Worm (Caenorhabditis elegans) whole organism, midembryonic: ENCODE results near the gene Y48C3A.12.

ENCODE experiments used
- T22C8.4 ChIP-seq: fragments of 200-800 bp; sonication (Bioruptor generic); IDR thresholded peaks from 2 replicates; pipeline ENCODE4 v1.3.6; 2022; ENCODE audit warnings: missing genetic modification characterization, missing compliant biosample characterization
- cog-1 ChIP-seq: sonication (generic microtip); optimal IDR thresholded peaks from 2 replicates; lab custom pipeline; 2016; ENCODE audit warnings: missing genetic modification characterization, missing compliant biosample characterization
- flt-1 ChIP-seq: fragments of 200-800 bp; sonication (Bioruptor generic); IDR thresholded peaks from 2 replicates; pipeline ENCODE4 v1.3.6; 2022; ENCODE audit warnings: missing genetic modification characterization, missing compliant biosample characterization
- klf-2 ChIP-seq: fragments of 200-800 bp; sonication (Bioruptor generic); conservative IDR thresholded peaks from 2 replicates; pipeline ENCODE4 v1.3.6; 2022; ENCODE audit warnings: missing genetic modification reagents, missing genetic modification characterization, missing compliant biosample characterization
- med-1 ChIP-seq: sonication (generic microtip); optimal IDR thresholded peaks from 2 replicates; lab custom pipeline; 2017; ENCODE audit warnings: missing genetic modification characterization, mild to moderate bottlenecking, missing compliant biosample characterization, antibody characterized with exemption, missing genetic modification reagents; ENCODE audit not compliant: insufficient read depth
- ref-1 ChIP-seq: fragments of 200-800 bp; sonication (Bioruptor generic); conservative IDR thresholded peaks from 2 replicates; pipeline ENCODE4 v1.3.6; 2022; ENCODE audit warnings: missing genetic modification reagents, missing genetic modification characterization, missing compliant biosample characterization
- tab-1 ChIP-seq: fragments of 200-800 bp; sonication (Bioruptor generic); IDR thresholded peaks from 2 replicates; pipeline ENCODE4 v1.3.6; 2022; ENCODE audit warnings: missing genetic modification characterization, missing compliant biosample characterization
- ztf-23 ChIP-seq: fragments of 200-800 bp; sonication (Bioruptor generic); IDR thresholded peaks from 2 replicates; pipeline ENCODE4 v1.3.6; 2022; ENCODE audit warnings: missing genetic modification reagents, missing genetic modification characterization, missing compliant biosample characterization
- ztf-29 ChIP-seq: fragments of 200-800 bp; sonication (Bioruptor generic); IDR thresholded peaks from 2 replicates; pipeline ENCODE4 v1.3.6; 2022; ENCODE audit warnings: missing genetic modification reagents, missing genetic modification characterization, missing compliant biosample characterization

The Y48C3A.12 gene

DNA sequence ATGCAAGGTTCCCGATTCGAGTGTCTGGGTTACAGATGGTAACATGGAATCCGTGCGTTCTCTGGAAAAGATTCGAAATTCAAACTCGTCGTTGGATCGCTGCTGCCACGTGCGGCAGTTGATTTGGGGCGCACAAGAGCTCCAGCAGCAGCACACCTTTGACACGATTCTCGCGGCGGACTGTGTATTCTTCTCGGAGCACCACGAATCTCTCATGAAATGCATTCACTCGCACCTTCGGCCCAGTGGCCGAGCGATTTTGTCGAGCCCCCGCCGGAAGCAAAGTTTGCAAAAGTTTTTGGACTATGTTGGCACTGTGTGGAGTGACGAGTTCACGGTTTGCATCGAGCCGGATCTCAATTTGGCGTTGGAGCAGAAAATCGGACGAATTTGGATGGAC, 40.3 kb downstream of the Y48C3A.12 start:
- TF ChIP-seq ztf-29 (GFP tag; lab: Robert Waterston, UW): no peak
- TF ChIP-seq cog-1: no peak
- no peak for TF ChIP-seq ztf-23 (GFP tag; lab: Robert Waterston, UW)
- TF ChIP-seq flt-1 (GFP tag; lab: Robert Waterston, UW): no peak
- no peak for TF ChIP-seq klf-2
- TF ChIP-seq med-1: no peak
- no peak for TF ChIP-seq tab-1 (GFP tag; lab: Robert Waterston, UW)
- no peak for TF ChIP-seq ref-1 (GFP tag; lab: Robert Waterston, UW)
- TF ChIP-seq T22C8.4: no peak

- TF ChIP-seq T22C8.4 (peak; percentile 98), ref-1 (GFP tag; lab: Robert Waterston, UW) (no peak)
These were observed 41.3 kb downstream of the Y48C3A.12 start for ce11 chrII:13417452-13418031.

DNA sequence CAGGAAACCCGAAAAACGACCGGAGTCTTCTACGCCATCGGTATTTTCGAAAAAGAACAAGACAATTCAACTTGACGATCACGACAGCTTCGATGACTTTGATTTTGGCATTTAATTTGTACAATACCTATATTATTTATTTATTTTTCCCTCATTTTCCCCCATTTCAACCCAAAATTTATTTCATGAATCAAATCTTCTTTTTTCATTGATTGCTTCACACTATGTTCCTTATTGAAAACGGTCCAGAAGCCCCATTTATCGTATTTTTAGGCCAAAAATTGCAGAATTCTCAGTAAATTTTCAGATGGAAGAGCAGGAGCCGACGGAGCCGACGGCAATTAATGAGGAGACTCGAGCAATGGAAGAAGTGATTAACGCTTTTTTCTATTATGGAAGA, 48.0 kb downstream of the Y48C3A.12 start, which contains the start of gene Y48E1C.2:
Gene Y48E1C.2 (plus strand): TSS at position 301 of the 400 bp plus-strand sequence.
- TF ChIP-seq ztf-29 (GFP tag; lab: Robert Waterston, UW): no peak
- TF ChIP-seq klf-2: no peak
- TF ChIP-seq med-1: no peak
- no peak for TF ChIP-seq flt-1 (GFP tag; lab: Robert Waterston, UW)
- TF ChIP-seq T22C8.4: no peak

DNA sequence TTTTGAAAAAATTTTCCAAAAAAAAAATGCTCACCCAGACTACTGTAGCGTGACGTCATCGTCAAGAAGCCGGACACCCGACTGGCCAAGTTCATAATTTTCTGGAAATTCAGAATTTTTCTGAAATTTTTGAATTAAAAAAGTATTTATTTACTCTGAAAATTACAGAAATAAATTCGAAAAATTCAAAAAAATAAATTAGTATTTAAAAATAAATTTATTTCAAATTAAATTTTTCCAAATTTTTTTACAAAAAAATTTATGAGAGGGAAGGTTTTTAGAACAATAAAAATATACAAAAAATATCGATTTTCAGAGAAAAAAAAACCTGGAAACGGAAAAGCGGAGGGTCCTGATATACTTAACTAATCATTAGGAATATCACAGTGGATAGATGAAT, 60.5 kb downstream of the Y48C3A.12 start, which contains the start of gene Y48E1C.4:
Gene Y48E1C.4 (minus strand): TSS at position 101 of the 400 bp plus-strand sequence.
- TF ChIP-seq flt-1 (GFP tag; lab: Robert Waterston, UW): no peak
- no peak for TF ChIP-seq med-1
- no peak for TF ChIP-seq ztf-23 (GFP tag; lab: Robert Waterston, UW)
- TF ChIP-seq klf-2: no peak
- TF ChIP-seq ztf-29 (GFP tag; lab: Robert Waterston, UW): no peak
- no peak for TF ChIP-seq T22C8.4
- TF ChIP-seq tab-1 (GFP tag; lab: Robert Waterston, UW): no peak
- TF ChIP-seq cog-1: no peak
- no peak for TF ChIP-seq ref-1 (GFP tag; lab: Robert Waterston, UW)
